Fruit fly (Drosophila melanogaster) whole organism, wandering third instar larva: Measurements from ENCODE around the gene Rab30.
A peak's percentile ranks its signal among the peaks of the same experiment; 100 is the strongest.

Source experiments
- Abd-B ChIP-seq: fragments of >200 bp; optimal IDR thresholded peaks from 2 replicates; lab custom pipeline; 2017; ENCODE audit warnings: missing biosample characterization, missing genetic modification characterization
- CG9705 ChIP-seq: fragments of 200-800 bp; sonication (Bioruptor generic); optimal IDR thresholded peaks from 2 replicates; lab custom pipeline; 2018; ENCODE audit warnings: missing biosample characterization, mild to moderate bottlenecking, missing genetic modification characterization
- Dif ChIP-seq: fragments of 200-275, 200-300 bp; sonication (Bioruptor generic); optimal IDR thresholded peaks from 2 replicates; lab custom pipeline; 2018; ENCODE audit warnings: missing biosample characterization, missing genetic modification characterization; ENCODE audit not compliant: partially characterized antibody
- HLH106 ChIP-seq: fragments of 200-800 bp; optimal IDR thresholded peaks from 3 replicates; lab custom pipeline; 2019; ENCODE audit warnings: missing biosample characterization, mild to moderate bottlenecking, missing genetic modification characterization, moderate library complexity
- Mio ChIP-seq: sonication (Bioruptor generic); optimal IDR thresholded peaks from 2 replicates; lab custom pipeline; 2016; ENCODE audit warnings: missing biosample characterization, missing genetic modification characterization
- OdsH ChIP-seq: fragments of 200-800 bp; sonication (Bioruptor generic); optimal IDR thresholded peaks from 2 replicates; lab custom pipeline; 2016; ENCODE audit warnings: missing biosample characterization, mild to moderate bottlenecking, missing genetic modification characterization
- Rel ChIP-seq, 2 experiments: fragments of 200-800 bp; sonication (Bioruptor generic) in 1 of 2; optimal IDR thresholded peaks; 2 replicates in 1 of 2; 3 replicates in 1 of 2; lab custom pipeline; 2016 to 2019; ENCODE audit warnings: mild to moderate bottlenecking in 2 of 2, missing biosample characterization in 2 of 2, missing genetic modification characterization in 2 of 2, moderate library complexity in 1 of 2
- br ChIP-seq: fragments of 200-800 bp; sonication (Bioruptor generic); optimal IDR thresholded peaks from 2 replicates; lab custom pipeline; 2016; ENCODE audit warnings: missing biosample characterization, missing genetic modification characterization
- brk ChIP-seq: fragments of 200-800 bp; sonication (Bioruptor generic); optimal IDR thresholded peaks from 2 replicates; lab custom pipeline; 2016; ENCODE audit warnings: missing biosample characterization, mild to moderate bottlenecking, missing genetic modification characterization
- dmrt93B ChIP-seq: fragments of 200-800 bp; sonication (Bioruptor generic); optimal IDR thresholded peaks from 2 replicates; lab custom pipeline; 2018; ENCODE audit warnings: missing biosample characterization, mild to moderate bottlenecking, missing genetic modification characterization
- dsf ChIP-seq: sonication (Bioruptor generic); optimal IDR thresholded peaks from 2 replicates; lab custom pipeline; 2016; ENCODE audit warnings: missing biosample characterization, missing genetic modification characterization, borderline replicate concordance
- foxo ChIP-seq, 2 experiments: fragments of 200-800 bp; sonication (Bioruptor generic); optimal IDR thresholded peaks; 2 replicates in 1 of 2; 3 replicates in 1 of 2; lab custom pipeline; 2016 to 2017; ENCODE audit warnings: missing biosample characterization in 2 of 2, missing genetic modification characterization in 2 of 2
- fru ChIP-seq: fragments of 200-800 bp; sonication (Bioruptor generic); optimal IDR thresholded peaks from 3 replicates; lab custom pipeline; 2016; ENCODE audit warnings: missing biosample characterization, mild to moderate bottlenecking, missing genetic modification characterization
- h ChIP-seq: fragments of 200-800 bp; sonication (Bioruptor generic); optimal IDR thresholded peaks from 3 replicates; lab custom pipeline; 2016; ENCODE audit warnings: missing biosample characterization, mild to moderate bottlenecking, missing genetic modification characterization
- jim ChIP-seq: fragments of 175-275, 200-325 bp; sonication (Bioruptor generic); optimal IDR thresholded peaks from 2 replicates; lab custom pipeline; 2016; ENCODE audit warnings: missing biosample characterization, mild to moderate bottlenecking, missing genetic modification characterization
- pan ChIP-seq: fragments of >200 bp; optimal IDR thresholded peaks from 2 replicates; lab custom pipeline; 2017
- rgr ChIP-seq: fragments of 200-800 bp; sonication (Bioruptor generic); optimal IDR thresholded peaks from 3 replicates; lab custom pipeline; 2016; ENCODE audit warnings: missing biosample characterization, mild to moderate bottlenecking, missing genetic modification characterization
- tai ChIP-seq: sonication (Bioruptor generic); optimal IDR thresholded peaks from 2 replicates; lab custom pipeline; 2016; ENCODE audit warnings: missing biosample characterization, missing genetic modification characterization
- usp ChIP-seq: fragments of >200 bp; optimal IDR thresholded peaks from 2 replicates; lab custom pipeline; 2017; ENCODE audit warnings: missing biosample characterization, missing genetic modification characterization

The Rab30 gene

dm6 chr2L:6991085-6991484 is 41.3 kb downstream of the Rab30 start:
- TF ChIP-seq dsf (GFP tag; lab: Kevin White, UChicago) (no peak), OdsH (no peak), CG9705 (GFP tag; lab: Kevin White, UChicago) (no peak), dmrt93B (GFP tag; lab: Kevin White, UChicago) (no peak), Rel (GFP tag; optimal IDR thresholded peaks at IDR 0.05; lab: Kevin White, UChicago) (no peak), Rel (tag; optimal IDR thresholded peaks at IDR 0.05; lab: Kevin White, UChicago) (no peak), Dif (GFP tag; lab: Kevin White, UChicago) (no peak), rgr (GFP tag; lab: Kevin White, UChicago) (peak; percentile 3), br (GFP tag; lab: Kevin White, UChicago) (no peak), pan (no peak), foxo (GFP tag; optimal IDR thresholded peaks at IDR 0.05; lab: Kevin White, UChicago) (peak in 1 of 2 experiments; percentile 24), usp (GFP tag; lab: Kevin White, UChicago) (no peak), h (GFP tag; lab: Kevin White, UChicago) (peak; percentile 20), Abd-B (GFP tag; lab: Kevin White, UChicago) (no peak), jim (no peak), HLH106 (tag; lab: Kevin White, UChicago) (no peak), tai (GFP tag; lab: Kevin White, UChicago) (no peak), Mio (no peak), brk (no peak), fru (GFP tag; lab: Kevin White, UChicago) (peak; percentile 45)
